Worm (Caenorhabditis elegans): Measurements from ENCODE around the gene C29E4.13.

Gene C29E4.13

DNA sequence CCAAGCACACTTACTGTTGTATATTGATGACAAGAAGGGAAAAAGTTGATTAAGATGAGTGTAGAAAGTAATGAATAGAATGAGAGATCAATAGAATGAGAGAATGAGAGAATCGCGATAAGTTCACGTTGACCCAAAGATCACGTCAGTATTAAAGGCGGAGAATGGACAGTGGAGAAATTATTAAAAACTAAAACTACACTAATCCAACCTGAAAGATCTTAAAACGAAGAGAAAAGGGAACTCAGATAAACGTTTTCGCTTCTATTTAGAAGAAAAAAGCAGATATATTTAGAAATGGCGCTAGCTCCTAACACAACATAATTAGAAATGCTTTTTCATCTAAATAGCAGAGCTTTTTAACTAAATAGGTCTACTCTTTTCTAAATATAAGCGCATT, 24.7 kb upstream of the C29E4.13 start, which contains the start of gene let-754 (continued):
- no peak for TF ChIP-seq xbp-1 (tag; optimal IDR thresholded peaks at IDR 0.05)
- no peak for TF ChIP-seq dpl-1 (GFP tag; optimal IDR thresholded peaks at IDR 0.05)

- no peak for TF ChIP-seq pax-3 (tag; optimal IDR thresholded peaks at IDR 0.05)
- no peak for TF ChIP-seq C34B4.2 (tag; optimal IDR thresholded peaks at IDR 0.05)
- TF ChIP-seq isw-1 (GFP tag; IDR thresholded peaks at IDR 0.05) = peak; percentile 33; the same call in 1 of the 2 replicates
- no peak for TF ChIP-seq ces-1 (GFP tag; optimal IDR thresholded peaks at IDR 0.05)
- peak; percentile 37 for TF ChIP-seq xbp-1 (tag; optimal IDR thresholded peaks at IDR 0.05)
- TF ChIP-seq ceh-63 (GFP tag; optimal IDR thresholded peaks at IDR 0.05) = no peak
- no peak for TF ChIP-seq unc-30 (tag; optimal IDR thresholded peaks at IDR 0.05)
- no peak for TF ChIP-seq nhr-76 (tag; optimal IDR thresholded peaks at IDR 0.05)
- TF ChIP-seq snu-23 (GFP tag; optimal IDR thresholded peaks at IDR 0.05) = peak; percentile 58
- TF ChIP-seq sup-37 (GFP tag; optimal IDR thresholded peaks at IDR 0.05) = no peak
- TF ChIP-seq zag-1 (tag; optimal IDR thresholded peaks at IDR 0.05) = no peak
- TF ChIP-seq ceh-8 (GFP tag; optimal IDR thresholded peaks at IDR 0.05) = no peak
- peak; percentile 70 for TF ChIP-seq nhr-71 (tag; optimal IDR thresholded peaks at IDR 0.05)
- no peak for TF ChIP-seq vab-15 (tag; optimal IDR thresholded peaks at IDR 0.05)
- no peak for TF ChIP-seq egl-27 (tag; optimal IDR thresholded peaks at IDR 0.05)
- TF ChIP-seq lir-3 (tag; optimal IDR thresholded peaks at IDR 0.05; ENCODE audit: poor library complexity) = no peak
- TF ChIP-seq hpl-2 (GFP tag; optimal IDR thresholded peaks at IDR 0.05) = no peak
- TF ChIP-seq fkh-4 (tag; optimal IDR thresholded peaks at IDR 0.05; ENCODE audit: borderline replicate concordance) = no peak
- no peak for TF ChIP-seq grh-1 (GFP tag; IDR thresholded peaks at IDR 0.05)
- TF ChIP-seq hlh-17 (GFP tag; optimal IDR thresholded peaks at IDR 0.05; ENCODE audit: borderline replicate concordance) = no peak
- TF ChIP-seq efl-3 (GFP tag; optimal IDR thresholded peaks at IDR 0.05) = no peak
- TF ChIP-seq nhr-77 (tag; optimal IDR thresholded peaks at IDR 0.05) = no peak
- no peak for TF ChIP-seq ama-1 (optimal IDR thresholded peaks at IDR 0.05)
- TF ChIP-seq aly-2 (tag; optimal IDR thresholded peaks at IDR 0.05) = no peak
- TF ChIP-seq ztf-4 (tag; optimal IDR thresholded peaks at IDR 0.05) = no peak
- TF ChIP-seq ets-5 (GFP tag; IDR thresholded peaks at IDR 0.05) = no peak
- TF ChIP-seq unc-98 (GFP tag; IDR thresholded peaks at IDR 0.05) = no peak
- no peak for TF ChIP-seq ceh-88 (GFP tag; IDR thresholded peaks at IDR 0.05)
- TF ChIP-seq pag-3 (tag; optimal IDR thresholded peaks at IDR 0.05; ENCODE audit: borderline replicate concordance, insufficient read depth) = no peak
- TF ChIP-seq fkh-8 (tag; optimal IDR thresholded peaks at IDR 0.05) = peak; percentile 29
- TF ChIP-seq unc-86 (tag; optimal IDR thresholded peaks at IDR 0.05) = peak; percentile 40
- TF ChIP-seq unc-62 (GFP tag; optimal IDR thresholded peaks at IDR 0.05) = no peak
- peak; percentile 17 for TF ChIP-seq lin-15B (tag; optimal IDR thresholded peaks at IDR 0.05)
- peak; percentile 30 for TF ChIP-seq F16B12.6 (tag; optimal IDR thresholded peaks at IDR 0.05)
- TF ChIP-seq egl-13 (tag; optimal IDR thresholded peaks at IDR 0.05) = no peak
- peak; percentile 34 for TF ChIP-seq skn-1 (tag; optimal IDR thresholded peaks at IDR 0.05)
- no peak for TF ChIP-seq mep-1 (tag; optimal IDR thresholded peaks at IDR 0.05)
- no peak for TF ChIP-seq ztf-11 (tag; optimal IDR thresholded peaks at IDR 0.05)
- no peak for TF ChIP-seq mab-9 (GFP tag; IDR thresholded peaks at IDR 0.05)
- TF ChIP-seq pqm-1 (tag; optimal IDR thresholded peaks at IDR 0.05) = no peak
- no peak for TF ChIP-seq irx-1 (tag; optimal IDR thresholded peaks at IDR 0.05)
- TF ChIP-seq zip-4 (GFP tag; optimal IDR thresholded peaks at IDR 0.05) = no peak
- no peak for TF ChIP-seq sox-4 (tag; optimal IDR thresholded peaks at IDR 0.05)
- no peak for TF ChIP-seq nhr-85 (tag)
- no peak for TF ChIP-seq elt-2 (tag; optimal IDR thresholded peaks at IDR 0.05)
- no peak for TF ChIP-seq fkh-10 (GFP tag; optimal IDR thresholded peaks at IDR 0.05)
- peak; percentile 92 for TF ChIP-seq efl-1 (optimal IDR thresholded peaks at IDR 0.05)
- peak; percentile 90 to 98 for TF ChIP-seq efl-1 (GFP tag; optimal IDR thresholded peaks at IDR 0.05 in 1 of 2)
- TF ChIP-seq nhr-19 (GFP tag; conservative IDR thresholded peaks at IDR 0.05) = peak; percentile 52
Observed at ce11 chrIII:7952077-7952765, 23.7 kb upstream of the C29E4.13 start, which contains the start of gene C29E4.15. C29E4.15 (plus strand) TSS chrIII:7952623.
